Fruit fly (Drosophila melanogaster) whole organism, embryonic: Measurements from ENCODE around the gene Atg12.

Source experiments
- CG10267 ChIP-seq: fragments of 200-800 bp; sonication (Bioruptor generic); optimal IDR thresholded peaks from 2 replicates; lab custom pipeline; 2018; ENCODE audit warnings: missing biosample characterization, mild to moderate bottlenecking, missing genetic modification characterization, moderate library complexity
- CG10321 ChIP-seq: fragments of 200-800 bp; sonication (Bioruptor generic); IDR thresholded peaks from 2 replicates; pipeline ENCODE4 v1.3.6; 2022; ENCODE audit warnings: missing biosample characterization, missing genetic modification characterization
- CG10366 ChIP-seq: fragments of 200-800 bp; sonication (Bioruptor generic); IDR thresholded peaks from 2 replicates; pipeline ENCODE4 v1.3.6; 2022; ENCODE audit warnings: missing biosample characterization, missing genetic modification characterization
- CG11695 ChIP-seq: fragments of 200-800 bp; sonication (Bioruptor generic); IDR thresholded peaks from 3 replicates; pipeline ENCODE4 v1.3.6; 2022; ENCODE audit warnings: missing biosample characterization, missing genetic modification characterization
- CG14441 ChIP-seq: fragments of 200-800 bp; sonication (Bioruptor generic); IDR thresholded peaks from 2 replicates; pipeline ENCODE4 v1.3.6; 2022; ENCODE audit warnings: missing biosample characterization, missing genetic modification characterization
- CG1603 ChIP-seq: fragments of 200-800 bp; sonication (Bioruptor generic); optimal IDR thresholded peaks from 2 replicates; lab custom pipeline; 2019; ENCODE audit warnings: missing biosample characterization, mild to moderate bottlenecking, missing genetic modification characterization, moderate library complexity
- CG17328 ChIP-seq: fragments of 200-800 bp; sonication (Bioruptor generic); IDR thresholded peaks from 2 replicates; pipeline ENCODE4 v1.3.6; 2022; ENCODE audit warnings: missing biosample characterization, missing genetic modification characterization
- CG32532 ChIP-seq: fragments of 200-800 bp; sonication (Bioruptor generic); IDR thresholded peaks from 2 replicates; pipeline ENCODE4 v1.3.6; 2022; ENCODE audit warnings: missing biosample characterization, missing genetic modification characterization
- CG32772 ChIP-seq: fragments of 200-800 bp; sonication (Bioruptor generic); IDR thresholded peaks from 2 replicates; pipeline ENCODE4 v1.3.6; 2022; ENCODE audit warnings: missing biosample characterization, missing genetic modification characterization
- CG42726 ChIP-seq: fragments of 200-800 bp; sonication (Bioruptor generic); IDR thresholded peaks from 2 replicates; pipeline ENCODE4 v1.3.6; 2022; ENCODE audit warnings: missing biosample characterization, missing genetic modification characterization; ENCODE audit not compliant: partially characterized antibody
- CG6813 ChIP-seq: fragments of 200-800 bp; sonication (Bioruptor generic); optimal IDR thresholded peaks from 2 replicates; lab custom pipeline; 2017; ENCODE audit warnings: missing biosample characterization, missing genetic modification characterization, mild to moderate bottlenecking, moderate library complexity, missing genetic modification reagents
- CG8388 ChIP-seq: fragments of 200-800 bp; sonication (Bioruptor generic); optimal IDR thresholded peaks from 2 replicates; lab custom pipeline; 2019; ENCODE audit warnings: missing biosample characterization, mild to moderate bottlenecking, missing genetic modification characterization, moderate library complexity
- CG8924 ChIP-seq: fragments of 200-800 bp; optimal IDR thresholded peaks from 3 replicates; lab custom pipeline; 2019; ENCODE audit warnings: missing biosample characterization, mild to moderate bottlenecking, missing genetic modification characterization, moderate library complexity
- CHES-1-like ChIP-seq: fragments of 200-800 bp; sonication (Bioruptor generic); optimal IDR thresholded peaks from 2 replicates; lab custom pipeline; 2016; ENCODE audit warnings: missing biosample characterization, missing genetic modification characterization
- CTCF ChIP-seq: fragments of 200-800 bp; sonication (Bioruptor generic); optimal IDR thresholded peaks from 2 replicates; lab custom pipeline; 2017; ENCODE audit warnings: missing biosample characterization, mild to moderate bottlenecking, missing genetic modification characterization, moderate library complexity
- Dad ChIP-seq: fragments of 200-800 bp; sonication (Bioruptor generic); optimal IDR thresholded peaks from 3 replicates; lab custom pipeline; 2016; ENCODE audit warnings: missing biosample characterization, missing genetic modification characterization
- E2f1 ChIP-seq: fragments of 200-800 bp; sonication (Bioruptor generic); IDR thresholded peaks from 2 replicates; pipeline ENCODE4 v1.3.6; 2022; ENCODE audit warnings: missing biosample characterization, missing genetic modification characterization
- Hand ChIP-seq: fragments of 200-800 bp; sonication (Bioruptor generic); optimal IDR thresholded peaks from 2 replicates; lab custom pipeline; 2017; ENCODE audit warnings: mild to moderate bottlenecking, missing biosample characterization, missing genetic modification reagents, missing genetic modification characterization
- Lpt ChIP-seq: fragments of >200 bp; optimal IDR thresholded peaks from 2 replicates; lab custom pipeline; 2018; ENCODE audit warnings: missing biosample characterization, missing genetic modification characterization
- Med ChIP-seq: fragments of 200-800 bp; sonication (Bioruptor generic); peaks from one replicate; lab custom pipeline; 2016; ENCODE audit warnings: missing biosample characterization, missing genetic modification characterization, mild to moderate bottlenecking, inconsistent platforms, moderate library complexity
- Mrtf ChIP-seq: fragments of 200-800 bp; sonication (Bioruptor generic); IDR thresholded peaks from 3 replicates; pipeline ENCODE4 v1.3.6; 2022; ENCODE audit warnings: missing biosample characterization, missing genetic modification characterization
- NFAT ChIP-seq: fragments of 200-800 bp; sonication (Bioruptor generic); IDR thresholded peaks from 2 replicates; pipeline ENCODE4 v1.3.6; 2022; ENCODE audit warnings: missing biosample characterization, missing genetic modification characterization
- Neu2 ChIP-seq: fragments of 200-800 bp; sonication (Bioruptor generic); optimal IDR thresholded peaks from 3 replicates; lab custom pipeline; 2016; ENCODE audit warnings: missing biosample characterization, missing genetic modification characterization, borderline replicate concordance
- Oli ChIP-seq: fragments of 200-800 bp; sonication (Bioruptor generic); optimal IDR thresholded peaks from 2 replicates; lab custom pipeline; 2018; ENCODE audit warnings: missing biosample characterization, mild to moderate bottlenecking, missing genetic modification characterization, moderate library complexity
- Poxn ChIP-seq: fragments of 200-800 bp; sonication (Bioruptor generic); IDR thresholded peaks from 2 replicates; pipeline ENCODE4 v1.3.6; 2022; ENCODE audit warnings: missing biosample characterization, missing genetic modification characterization
- Ptx1 ChIP-seq: fragments of 200-800 bp; sonication (Bioruptor generic); IDR thresholded peaks from 2 replicates; pipeline ENCODE4 v1.3.6; 2022; ENCODE audit warnings: missing biosample characterization, missing genetic modification characterization
- Sin3A ChIP-seq: fragments of >200 bp; optimal IDR thresholded peaks from 2 replicates; lab custom pipeline; 2018
- Xbp1 ChIP-seq: fragments of 200-800 bp; sonication (Bioruptor generic); optimal IDR thresholded peaks from 3 replicates; lab custom pipeline; 2016; ENCODE audit warnings: missing biosample characterization, mild to moderate bottlenecking, missing genetic modification characterization
- Xrp1 ChIP-seq: fragments of 200-800 bp; sonication (Bioruptor generic); IDR thresholded peaks from 2 replicates; pipeline ENCODE4 v1.3.6; 2022; ENCODE audit warnings: missing biosample characterization, missing genetic modification characterization
- ase ChIP-seq: fragments of 200-800 bp; sonication (Bioruptor generic); IDR thresholded peaks from 3 replicates; pipeline ENCODE4 v1.3.6; 2022; ENCODE audit warnings: missing biosample characterization, missing genetic modification characterization
- btn ChIP-seq: fragments of 200-800 bp; sonication (Bioruptor generic); optimal IDR thresholded peaks from 2 replicates; lab custom pipeline; 2016; ENCODE audit warnings: missing biosample characterization, missing genetic modification characterization
- chn ChIP-seq: fragments of 200-800 bp; sonication (Bioruptor generic); optimal IDR thresholded peaks from 2 replicates; lab custom pipeline; 2016; ENCODE audit warnings: missing biosample characterization, missing genetic modification characterization
- crp ChIP-seq, 2 experiments: fragments of 200-800 bp; sonication (Bioruptor generic); optimal IDR thresholded peaks; 2 replicates in 1 of 2; 3 replicates in 1 of 2; lab custom pipeline; 2017; ENCODE audit warnings: missing biosample characterization in 2 of 2, missing genetic modification characterization in 2 of 2, mild to moderate bottlenecking in 1 of 2, moderate library complexity in 1 of 2
- cwo ChIP-seq: fragments of 200-800 bp; sonication (Bioruptor generic); optimal IDR thresholded peaks from 3 replicates; lab custom pipeline; 2017; ENCODE audit warnings: missing biosample characterization, missing genetic modification characterization, mild to moderate bottlenecking, moderate library complexity, missing genetic modification reagents
- disco-r ChIP-seq: fragments of 200-800 bp; sonication (Bioruptor generic); optimal IDR thresholded peaks from 2 replicates; lab custom pipeline; 2016; ENCODE audit warnings: missing biosample characterization, missing genetic modification characterization
- dysf ChIP-seq: fragments of 200-800 bp; sonication (Bioruptor generic); IDR thresholded peaks from 3 replicates; pipeline ENCODE4 v1.3.6; 2022; ENCODE audit warnings: missing biosample characterization, missing genetic modification characterization
- ewg ChIP-seq: fragments of 200-800 bp; sonication (Bioruptor generic); optimal IDR thresholded peaks from 3 replicates; lab custom pipeline; 2017; ENCODE audit warnings: mild to moderate bottlenecking, missing biosample characterization, missing genetic modification reagents, missing genetic modification characterization
- fd3F ChIP-seq: fragments of 200-800 bp; sonication (Bioruptor generic); optimal IDR thresholded peaks from 2 replicates; lab custom pipeline; 2018; ENCODE audit warnings: missing biosample characterization, mild to moderate bottlenecking, missing genetic modification characterization, moderate library complexity
- gem ChIP-seq: fragments of 200-800 bp; sonication (Bioruptor generic); optimal IDR thresholded peaks from 2 replicates; lab custom pipeline; 2019; ENCODE audit warnings: missing biosample characterization, mild to moderate bottlenecking, missing genetic modification characterization, moderate library complexity
- lmd ChIP-seq: fragments of 200-800 bp; sonication (Bioruptor generic); IDR thresholded peaks from 2 replicates; pipeline ENCODE4 v1.3.6; 2022; ENCODE audit warnings: missing biosample characterization, missing genetic modification characterization
- lov ChIP-seq, 2 experiments: fragments of 200-800 bp in 1 of 2; fragments of >200 bp in 1 of 2; sonication (Bioruptor generic) in 1 of 2; IDR thresholded peaks in 1 of 2; optimal IDR thresholded peaks in 1 of 2; 2 replicates in 1 of 2; 3 replicates in 1 of 2; pipeline versions ENCODE4 v1.3.6 to Lab custom; 2017 to 2022; ENCODE audit warnings: missing biosample characterization in 1 of 2, missing genetic modification characterization in 1 of 2
- nerfin-1 ChIP-seq: fragments of 200-800 bp; sonication (Bioruptor generic); optimal IDR thresholded peaks from 3 replicates; lab custom pipeline; 2019; ENCODE audit warnings: missing biosample characterization, mild to moderate bottlenecking, missing genetic modification characterization, moderate library complexity
- pan ChIP-seq, 4 experiments: fragments of >200 bp in 3 of 4; fragments of 200-800 bp in 1 of 4; sonication (Bioruptor generic) in 1 of 4; optimal IDR thresholded peaks in 3 of 4; IDR thresholded peaks in 1 of 4; 2 replicates each; pipeline versions ENCODE4 v1.3.6 to Lab custom; 2017 to 2022; ENCODE audit warnings: missing biosample characterization in 2 of 4, missing genetic modification characterization in 2 of 4, mixed read lengths in 1 of 4
- pnt ChIP-seq: fragments of 200-800 bp; sonication (Bioruptor generic); optimal IDR thresholded peaks from 3 replicates; lab custom pipeline; 2016; ENCODE audit warnings: missing biosample characterization, missing genetic modification characterization
- ranshi ChIP-seq: fragments of 200-800 bp; sonication (Bioruptor generic); IDR thresholded peaks from 2 replicates; pipeline ENCODE4 v1.3.6; 2022; ENCODE audit warnings: missing biosample characterization, missing genetic modification characterization
- sens ChIP-seq: fragments of 200-800 bp; sonication (Bioruptor generic); peaks from one replicate; lab custom pipeline; 2016; ENCODE audit warnings: missing biosample characterization, missing genetic modification characterization
- slbo ChIP-seq: fragments of 200-800 bp; sonication (Bioruptor generic); IDR thresholded peaks from 2 replicates; pipeline ENCODE4 v1.3.6; 2022; ENCODE audit warnings: missing biosample characterization, missing genetic modification characterization
- slou ChIP-seq: fragments of 200-800 bp; sonication (Bioruptor generic); optimal IDR thresholded peaks from 3 replicates; lab custom pipeline; 2016; ENCODE audit warnings: missing biosample characterization, missing genetic modification characterization
- ssp ChIP-seq: fragments of 200-800 bp; sonication (Bioruptor generic); IDR thresholded peaks from 2 replicates; pipeline ENCODE4 v1.3.6; 2022; ENCODE audit warnings: missing biosample characterization, missing genetic modification characterization
- vvl ChIP-seq: fragments of 200-800 bp; sonication (Bioruptor generic); IDR thresholded peaks from 2 replicates; pipeline ENCODE4 v1.3.6; 2022; ENCODE audit warnings: missing biosample characterization, missing genetic modification characterization

Atg12 gene

DNA sequence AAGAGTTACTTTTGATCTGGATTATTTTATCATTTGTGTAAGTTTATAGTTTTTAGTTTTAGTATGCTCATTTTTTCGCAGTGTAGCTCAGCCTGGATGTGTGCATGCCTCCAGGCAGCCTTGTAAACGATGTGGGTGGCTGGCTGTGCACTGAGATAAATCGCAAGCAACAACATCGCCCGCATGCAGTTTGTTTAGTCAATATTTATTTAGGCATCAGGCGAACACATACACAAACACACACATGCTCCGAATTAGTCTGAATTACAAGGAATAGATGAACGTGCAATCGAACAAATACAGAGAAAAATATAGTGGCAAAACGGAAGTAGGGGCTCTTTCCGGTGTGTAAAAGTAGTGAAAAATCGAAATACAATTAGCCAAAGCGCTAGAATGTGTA is 26.3 kb downstream of the Atg12 start (continued):
- TF ChIP-seq fd3F (GFP tag; lab: Kevin White, UChicago) (no peak), CTCF (no peak), cwo (GFP tag; lab: Kevin White, UChicago) (no peak), CG10321 (GFP tag; lab: Robert Waterston, UW) (no peak), btn (no peak), ase (GFP tag; lab: Robert Waterston, UW) (no peak), lmd (0 out of 2 replicates have a peak, but pooled peaks have one; percentile 15), CG42726 (no peak), Med (GFP tag; lab: Kevin White, UChicago) (peak; percentile 49), sens (GFP tag; lab: Kevin White, UChicago) (peak; percentile 68), Neu2 (GFP tag; lab: Kevin White, UChicago) (no peak), Mrtf (no peak), Lpt (GFP tag; lab: Kevin White, UChicago) (no peak), Poxn (GFP tag; lab: Robert Waterston, UW) (no peak), nerfin-1 (tag; lab: Kevin White, UChicago) (no peak)

DNA sequence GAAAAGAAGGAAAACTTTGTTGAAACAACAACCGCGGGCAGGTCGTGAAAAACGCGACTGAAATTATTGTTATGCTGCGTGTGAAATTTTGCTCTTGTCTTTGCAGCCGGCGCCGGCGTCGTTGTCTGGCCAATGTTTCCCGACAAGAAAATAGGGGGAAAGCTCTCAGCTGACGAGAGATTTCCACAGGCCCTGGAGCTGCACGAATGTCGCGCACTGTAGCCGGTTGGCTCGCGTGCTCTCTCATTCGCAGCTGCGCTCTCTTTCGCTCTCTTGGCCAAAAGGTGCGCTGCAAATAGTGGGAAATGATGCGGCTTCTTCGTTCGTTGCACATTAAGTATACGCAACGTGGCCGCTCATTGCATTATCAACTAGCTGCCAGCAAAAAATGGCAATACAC is 26.9 kb downstream of the Atg12 start, which contains the start of gene CG9760:
Gene CG9760 (minus strand): TSS at position 43 of the 400 bp plus-strand sequence.
- no peak for TF ChIP-seq pan (optimal IDR thresholded peaks at IDR 0.05; lab: Kevin White, UChicago)
- TF ChIP-seq pan (GFP tag; optimal IDR thresholded peaks at IDR 0.05 in 1 of 2, IDR thresholded peaks at IDR 0.05 in 1 of 2) = peak in 1 of 2 experiments; percentile 52
- TF ChIP-seq slbo = peak; percentile 25; the same call in 1 of the 2 replicates
- peak; percentile 88 for TF ChIP-seq CG11695 (GFP tag; lab: Robert Waterston, UW)
- TF ChIP-seq CG8388 = peak; percentile 34
- peak; percentile 56; the same call in 2 of the 3 replicates for TF ChIP-seq dysf (GFP tag; lab: Robert Waterston, UW)
- TF ChIP-seq CG1603 = peak; percentile 46
- no peak for TF ChIP-seq cwo (GFP tag; lab: Kevin White, UChicago)
- TF ChIP-seq Sin3A = no peak
- peak; percentile 56 for TF ChIP-seq ewg
- TF ChIP-seq Xbp1 = peak; percentile 18
- TF ChIP-seq CG6813 (GFP tag; lab: Kevin White, UChicago) = no peak
- peak; percentile 26; the same call in 1 of the 2 replicates for TF ChIP-seq CG32772 (GFP tag; lab: Robert Waterston, UW)
- TF ChIP-seq Dad = no peak
- peak; percentile 31; the same call in 1 of the 2 replicates for TF ChIP-seq vvl
- no peak for TF ChIP-seq chn (GFP tag; lab: Kevin White, UChicago)
- no peak for TF ChIP-seq CHES-1-like (GFP tag; lab: Kevin White, UChicago)
- peak; percentile 82 for TF ChIP-seq Med (GFP tag; lab: Kevin White, UChicago)
- peak; percentile 47 for TF ChIP-seq CG14441 (GFP tag; lab: Robert Waterston, UW)
- 0 out of 2 replicates have a peak, but pooled peaks have one; percentile 12 for TF ChIP-seq NFAT
- peak; percentile 42; the same call in 1 of the 2 replicates for TF ChIP-seq CG32532 (GFP tag; lab: Robert Waterston, UW)
- peak in 1 of 2 experiments; percentile 53 for TF ChIP-seq crp (GFP tag; optimal IDR thresholded peaks at IDR 0.05; lab: Kevin White, UChicago)
- peak; percentile 22; the same call in 1 of the 2 replicates for TF ChIP-seq Xrp1 (GFP tag; lab: Robert Waterston, UW)
- TF ChIP-seq pnt (GFP tag; lab: Kevin White, UChicago) = peak; percentile 2
- no peak for TF ChIP-seq E2f1 (GFP tag; lab: Robert Waterston, UW)
- TF ChIP-seq Oli (tag; lab: Kevin White, UChicago) = peak; percentile 12
- TF ChIP-seq ranshi = 0 out of 2 replicates have a peak, but pooled peaks have one; percentile 7
- TF ChIP-seq lov (optimal IDR thresholded peaks at IDR 0.05; lab: Kevin White, UChicago) = no peak
- 0 out of 3 replicates have a peak, but pooled peaks have one; percentile 35 for TF ChIP-seq lov (GFP tag; IDR thresholded peaks at IDR 0.05; lab: Robert Waterston, UW)
- TF ChIP-seq ssp = 0 out of 2 replicates have a peak, but pooled peaks have one; percentile 11
- TF ChIP-seq CG8924 (tag; lab: Kevin White, UChicago) = no peak
- TF ChIP-seq disco-r (GFP tag; lab: Kevin White, UChicago) = no peak
- peak; percentile 21 for TF ChIP-seq gem (tag; lab: Kevin White, UChicago)
- peak; percentile 55 for TF ChIP-seq CG17328 (GFP tag; lab: Robert Waterston, UW)
- TF ChIP-seq Hand = no peak
- TF ChIP-seq slou (GFP tag; lab: Kevin White, UChicago) = no peak
- TF ChIP-seq CG10267 (tag; lab: Kevin White, UChicago) = no peak
- TF ChIP-seq CG10366 (GFP tag; lab: Robert Waterston, UW) = peak; percentile 34
- no peak for TF ChIP-seq Ptx1
